Fruit fly (Drosophila melanogaster) whole organism, embryonic: ENCODE data around the gene CG11970.

Experiments used
- CG10209 ChIP-seq: fragments of 200-800 bp; sonication (Bioruptor generic); optimal IDR thresholded peaks from 3 replicates; lab custom pipeline; 2017; ENCODE audit warnings: missing biosample characterization, mild to moderate bottlenecking, missing genetic modification characterization, missing genetic modification reagents
- CG10543 ChIP-seq: fragments of 200-800 bp; sonication (Bioruptor generic); optimal IDR thresholded peaks from 3 replicates; lab custom pipeline; 2017; ENCODE audit warnings: missing biosample characterization, mild to moderate bottlenecking, missing genetic modification characterization, moderate library complexity
- CG10654 ChIP-seq: fragments of 200-800 bp; sonication (Bioruptor generic); optimal IDR thresholded peaks from 2 replicates; lab custom pipeline; 2016; ENCODE audit warnings: missing biosample characterization, missing genetic modification characterization
- CG10959 ChIP-seq: fragments of 200-800 bp; sonication (Bioruptor generic); IDR thresholded peaks from 2 replicates; pipeline ENCODE4 v1.3.6; 2022; ENCODE audit warnings: missing biosample characterization, missing genetic modification characterization
- CG11085 ChIP-seq: fragments of 200-800 bp; sonication (Bioruptor generic); IDR thresholded peaks from 2 replicates; pipeline ENCODE4 v1.3.6; 2022; ENCODE audit warnings: missing biosample characterization, missing genetic modification characterization
- CG11695 ChIP-seq: fragments of 200-800 bp; sonication (Bioruptor generic); IDR thresholded peaks from 3 replicates; pipeline ENCODE4 v1.3.6; 2022; ENCODE audit warnings: missing biosample characterization, missing genetic modification characterization
- CG12236 ChIP-seq: fragments of 200-800 bp; sonication (Bioruptor generic); optimal IDR thresholded peaks from 2 replicates; lab custom pipeline; 2016; ENCODE audit warnings: missing biosample characterization, missing genetic modification characterization
- CG12769 ChIP-seq: fragments of 200-800 bp; sonication (Bioruptor generic); optimal IDR thresholded peaks from 2 replicates; lab custom pipeline; 2019; ENCODE audit warnings: missing biosample characterization, mild to moderate bottlenecking, missing genetic modification characterization, moderate library complexity
- CG13775 ChIP-seq: fragments of 200-800 bp; sonication (Bioruptor generic); optimal IDR thresholded peaks from 3 replicates; lab custom pipeline; 2017; ENCODE audit warnings: missing biosample characterization, mild to moderate bottlenecking, missing genetic modification characterization
- CG14860 ChIP-seq: fragments of 200-800 bp; sonication (Bioruptor generic); IDR thresholded peaks from 3 replicates; pipeline ENCODE4 v1.3.6; 2022; ENCODE audit warnings: missing biosample characterization, missing genetic modification characterization; ENCODE audit not compliant: partially characterized antibody
- CG14965 ChIP-seq: fragments of 200-800 bp; sonication (Bioruptor generic); optimal IDR thresholded peaks from 2 replicates; lab custom pipeline; 2016; ENCODE audit warnings: missing biosample characterization, missing genetic modification characterization, borderline replicate concordance
- CG15514 ChIP-seq: fragments of 200-800 bp; sonication (Bioruptor generic); optimal IDR thresholded peaks from 3 replicates; lab custom pipeline; 2017; ENCODE audit warnings: missing biosample characterization, missing genetic modification characterization, mild to moderate bottlenecking, moderate library complexity, missing genetic modification reagents
- CG17359 ChIP-seq: fragments of 200-800 bp; sonication (Bioruptor generic); optimal IDR thresholded peaks from 3 replicates; lab custom pipeline; 2018; ENCODE audit warnings: missing biosample characterization, mild to moderate bottlenecking, missing genetic modification characterization, moderate library complexity
- CG3065 ChIP-seq: fragments of 200-800 bp; sonication (Bioruptor generic); optimal IDR thresholded peaks from 2 replicates; lab custom pipeline; 2016; ENCODE audit warnings: missing biosample characterization, missing genetic modification characterization
- CG31441 ChIP-seq: fragments of 200-800 bp; sonication (Bioruptor generic); IDR thresholded peaks from 2 replicates; pipeline ENCODE4 v1.3.6; 2022; ENCODE audit warnings: missing biosample characterization, missing genetic modification characterization
- CG3281 ChIP-seq: fragments of 200-800 bp; sonication (Bioruptor generic); optimal IDR thresholded peaks from 3 replicates; lab custom pipeline; 2017; ENCODE audit warnings: missing biosample characterization, mild to moderate bottlenecking, missing genetic modification characterization
- CG6654 ChIP-seq: fragments of 200-800 bp; sonication (Bioruptor generic); optimal IDR thresholded peaks from 2 replicates; lab custom pipeline; 2017; ENCODE audit warnings: missing biosample characterization, mild to moderate bottlenecking, missing genetic modification characterization
- CG6854 ChIP-seq: fragments of 200-800 bp; sonication (Bioruptor generic); optimal IDR thresholded peaks from 3 replicates; lab custom pipeline; 2017; ENCODE audit warnings: missing biosample characterization, mild to moderate bottlenecking, missing genetic modification characterization
- CoRest ChIP-seq: fragments of 200-800 bp; sonication (Bioruptor generic); optimal IDR thresholded peaks from 3 replicates; lab custom pipeline; 2018; ENCODE audit warnings: missing biosample characterization, mild to moderate bottlenecking, missing genetic modification characterization, moderate library complexity
- Doc2 ChIP-seq: fragments of 200-800 bp; sonication (Bioruptor generic); IDR thresholded peaks from 2 replicates; pipeline ENCODE4 v1.3.6; 2022; ENCODE audit warnings: missing biosample characterization, missing genetic modification characterization
- ERR ChIP-seq: fragments of 200-800 bp; sonication (Bioruptor generic); optimal IDR thresholded peaks from 2 replicates; lab custom pipeline; 2016; ENCODE audit warnings: missing biosample characterization, missing genetic modification characterization
- HmgD ChIP-seq: fragments of 200-800 bp; sonication (Bioruptor generic); optimal IDR thresholded peaks from 3 replicates; lab custom pipeline; 2016; ENCODE audit warnings: missing biosample characterization, missing genetic modification characterization
- Hr51 ChIP-seq, 2 experiments: fragments of 200-800 bp; sonication (Bioruptor generic); optimal IDR thresholded peaks; 2 replicates in 1 of 2; 3 replicates in 1 of 2; lab custom pipeline; 2016 to 2018; ENCODE audit warnings: missing biosample characterization in 2 of 2, missing genetic modification characterization in 2 of 2, mild to moderate bottlenecking in 1 of 2, moderate library complexity in 1 of 2
- Hsf ChIP-seq: fragments of 200-800 bp; sonication (Bioruptor generic); optimal IDR thresholded peaks from 3 replicates; lab custom pipeline; 2016; ENCODE audit warnings: missing biosample characterization, missing genetic modification characterization
- MTF-1 ChIP-seq: fragments of 200-800 bp; sonication (Bioruptor generic); optimal IDR thresholded peaks from 2 replicates; lab custom pipeline; 2018; ENCODE audit warnings: missing biosample characterization, mild to moderate bottlenecking, missing genetic modification characterization, borderline replicate concordance
- Oaz ChIP-seq: fragments of 200-800 bp; sonication (Bioruptor generic); IDR thresholded peaks from 2 replicates; pipeline ENCODE4 v1.3.6; 2022; ENCODE audit warnings: missing biosample characterization, missing genetic modification characterization
- abd-A ChIP-seq: fragments of 200-800 bp; sonication (Bioruptor generic); optimal IDR thresholded peaks from 3 replicates; lab custom pipeline; 2019; ENCODE audit warnings: missing biosample characterization, mild to moderate bottlenecking, missing genetic modification characterization, moderate library complexity
- bcd ChIP-seq: fragments of 200-800 bp; sonication (Bioruptor generic); optimal IDR thresholded peaks from 2 replicates; lab custom pipeline; 2017; ENCODE audit warnings: missing biosample characterization, mild to moderate bottlenecking, missing genetic modification characterization
- cg ChIP-seq: fragments of 200-800 bp; sonication (Bioruptor generic); optimal IDR thresholded peaks from 3 replicates; lab custom pipeline; 2019; ENCODE audit warnings: missing biosample characterization, mild to moderate bottlenecking, missing genetic modification characterization, moderate library complexity
- dan ChIP-seq: fragments of 200-800 bp; sonication (Bioruptor generic); IDR thresholded peaks from 2 replicates; pipeline ENCODE4 v1.3.6; 2022; ENCODE audit warnings: missing biosample characterization, missing genetic modification characterization
- dimm ChIP-seq: fragments of 200-800 bp; sonication (Bioruptor generic); IDR thresholded peaks from 2 replicates; pipeline ENCODE4 v1.3.6; 2022; ENCODE audit warnings: missing biosample characterization, missing genetic modification characterization
- exex ChIP-seq: fragments of 200-800 bp; sonication (Bioruptor generic); optimal IDR thresholded peaks from 4 replicates; lab custom pipeline; 2018; ENCODE audit warnings: missing biosample characterization, mild to moderate bottlenecking, missing genetic modification characterization, moderate library complexity
- fd102C ChIP-seq: fragments of 200-800 bp; sonication (Bioruptor generic); optimal IDR thresholded peaks from 2 replicates; lab custom pipeline; 2018; ENCODE audit warnings: missing biosample characterization, mild to moderate bottlenecking, missing genetic modification characterization, moderate library complexity
- fd96Cb ChIP-seq: fragments of 200-800 bp; sonication (Bioruptor generic); optimal IDR thresholded peaks from 2 replicates; lab custom pipeline; 2018; ENCODE audit warnings: missing biosample characterization, mild to moderate bottlenecking, missing genetic modification characterization, moderate library complexity
- grn ChIP-seq: fragments of 200-800 bp; sonication (Bioruptor generic); optimal IDR thresholded peaks from 3 replicates; lab custom pipeline; 2017; ENCODE audit warnings: missing biosample characterization, missing genetic modification characterization
- gt ChIP-seq: fragments of 200-800 bp; sonication (Bioruptor generic); IDR thresholded peaks from 2 replicates; pipeline ENCODE4 v1.3.6; 2022; ENCODE audit warnings: missing biosample characterization, missing genetic modification characterization
- hb ChIP-seq: fragments of 200-800 bp; sonication (Bioruptor generic); IDR thresholded peaks from 3 replicates; pipeline ENCODE4 v1.3.6; 2022; ENCODE audit warnings: missing biosample characterization, missing genetic modification characterization; ENCODE audit not compliant: partially characterized antibody
- hbn ChIP-seq: fragments of 200-800 bp; sonication (Bioruptor generic); IDR thresholded peaks from 2 replicates; pipeline ENCODE4 v1.3.6; 2022; ENCODE audit warnings: missing biosample characterization, missing genetic modification characterization; ENCODE audit not compliant: partially characterized antibody
- lab ChIP-seq: fragments of 200-800 bp; sonication (Bioruptor generic); optimal IDR thresholded peaks from 3 replicates; lab custom pipeline; 2017; ENCODE audit warnings: missing biosample characterization, missing genetic modification characterization, mild to moderate bottlenecking, moderate library complexity, missing genetic modification reagents
- maf-S ChIP-seq: fragments of 200-800 bp; sonication (Bioruptor generic); optimal IDR thresholded peaks from 2 replicates; lab custom pipeline; 2016; ENCODE audit warnings: missing biosample characterization, missing genetic modification characterization
- mam ChIP-seq: fragments of 200-800 bp; sonication (Bioruptor generic); optimal IDR thresholded peaks from 3 replicates; lab custom pipeline; 2016; ENCODE audit warnings: missing biosample characterization, missing genetic modification characterization
- odd ChIP-seq: fragments of 200-800 bp; sonication (Bioruptor generic); optimal IDR thresholded peaks from 2 replicates; lab custom pipeline; 2017; ENCODE audit warnings: missing biosample characterization, mild to moderate bottlenecking, missing genetic modification characterization
- pan ChIP-seq, 4 experiments: fragments of >200 bp in 3 of 4; fragments of 200-800 bp in 1 of 4; sonication (Bioruptor generic) in 1 of 4; optimal IDR thresholded peaks in 3 of 4; IDR thresholded peaks in 1 of 4; 2 replicates each; pipeline versions ENCODE4 v1.3.6 to Lab custom; 2017 to 2022; ENCODE audit warnings: missing biosample characterization in 2 of 4, missing genetic modification characterization in 2 of 4, mixed read lengths in 1 of 4
- peb ChIP-seq: fragments of 200-800 bp; sonication (Bioruptor generic); IDR thresholded peaks from 2 replicates; pipeline ENCODE4 v1.3.6; 2022; ENCODE audit warnings: missing biosample characterization, missing genetic modification characterization
- pita ChIP-seq: fragments of 200-800 bp; sonication (Bioruptor generic); optimal IDR thresholded peaks from 2 replicates; lab custom pipeline; 2017; ENCODE audit warnings: missing biosample characterization, mild to moderate bottlenecking, missing genetic modification characterization
- prd ChIP-seq, 3 experiments: fragments of >200 bp in 2 of 3; fragments of 200-800 bp in 1 of 3; sonication (Bioruptor generic) in 1 of 3; optimal IDR thresholded peaks in 2 of 3; IDR thresholded peaks in 1 of 3; 2 replicates in 2 of 3; 3 replicates in 1 of 3; pipeline versions ENCODE4 v1.3.6 to Lab custom; 2017 to 2022; ENCODE audit warnings: missing biosample characterization in 1 of 3, missing genetic modification characterization in 1 of 3
- schlank ChIP-seq: fragments of 200-800 bp; sonication (Bioruptor generic); optimal IDR thresholded peaks from 2 replicates; lab custom pipeline; 2018; ENCODE audit warnings: missing biosample characterization, mild to moderate bottlenecking, missing genetic modification characterization
- scrt ChIP-seq: fragments of 200-800 bp; sonication (Bioruptor generic); optimal IDR thresholded peaks from 2 replicates; lab custom pipeline; 2018; ENCODE audit warnings: missing biosample characterization, mild to moderate bottlenecking, missing genetic modification characterization, moderate library complexity
- wek ChIP-seq: fragments of 200-800 bp; sonication (Bioruptor generic); optimal IDR thresholded peaks from 3 replicates; lab custom pipeline; 2018; ENCODE audit warnings: missing biosample characterization, mild to moderate bottlenecking, missing genetic modification characterization, moderate library complexity

CG11970 gene

DNA sequence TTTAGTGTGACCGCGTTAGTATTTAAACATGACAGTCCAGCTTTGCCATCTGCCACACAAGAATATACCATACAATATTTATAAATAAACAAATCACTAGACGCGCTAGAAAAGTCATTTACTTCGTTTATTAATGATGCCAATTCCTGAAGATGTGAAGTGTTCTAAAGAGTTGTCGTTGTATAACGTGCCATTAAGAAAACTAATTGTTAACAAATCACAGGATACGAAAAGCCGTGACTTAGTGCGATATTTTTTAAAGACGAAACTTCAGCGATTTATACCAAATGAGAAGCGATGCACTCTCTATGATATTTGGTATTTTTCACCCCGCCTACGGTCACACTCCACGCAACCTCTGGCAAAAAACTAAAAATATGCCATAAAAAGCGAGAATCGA lies 54.9 kb downstream of the CG11970 start, which contains the start of gene neur (continued):
- no peak for TF ChIP-seq CG17359 (tag; lab: Kevin White, UChicago)
- 0 out of 3 replicates have a peak, but pooled peaks have one; percentile 54 for TF ChIP-seq CG14860
- no peak for TF ChIP-seq Doc2 (GFP tag; lab: Robert Waterston, UW)
- TF ChIP-seq wek (GFP tag; lab: Kevin White, UChicago) = no peak
- TF ChIP-seq HmgD (GFP tag; lab: Kevin White, UChicago) = peak; percentile 19
- no peak for TF ChIP-seq Hr51 (GFP tag; optimal IDR thresholded peaks at IDR 0.05; lab: Kevin White, UChicago)
- TF ChIP-seq grn = peak; percentile 33
- peak; percentile 75 for TF ChIP-seq CoRest (tag; lab: Kevin White, UChicago)
- TF ChIP-seq fd102C = no peak
- no peak for TF ChIP-seq CG3065
- TF ChIP-seq peb = no peak
- TF ChIP-seq CG15514 (GFP tag; lab: Kevin White, UChicago) = peak; percentile 51
- 0 out of 2 replicates have a peak, but pooled peaks have one; percentile 18 for TF ChIP-seq hbn (GFP tag; lab: Robert Waterston, UW)
- no peak for TF ChIP-seq pan (optimal IDR thresholded peaks at IDR 0.05; lab: Kevin White, UChicago)
- no peak for TF ChIP-seq pan (GFP tag; optimal IDR thresholded peaks at IDR 0.05 in 1 of 2, IDR thresholded peaks at IDR 0.05 in 1 of 2)
- TF ChIP-seq CG12769 = no peak
- no peak for TF ChIP-seq exex (tag; lab: Kevin White, UChicago)
- peak; percentile 39 for TF ChIP-seq CG3281
- no peak for TF ChIP-seq fd96Cb
- TF ChIP-seq CG11695 = no peak
- TF ChIP-seq CG10959 (GFP tag; lab: Robert Waterston, UW) = no peak
- peak; percentile 53 for TF ChIP-seq Hsf (GFP tag; lab: Kevin White, UChicago)
- TF ChIP-seq CG12236 (GFP tag; lab: Kevin White, UChicago) = no peak
- no peak for TF ChIP-seq CG10209 (GFP tag; lab: Kevin White, UChicago)
- TF ChIP-seq CG14965 (GFP tag; lab: Kevin White, UChicago) = no peak
- TF ChIP-seq ERR (GFP tag; lab: Kevin White, UChicago) = no peak
- TF ChIP-seq cg (GFP tag; lab: Kevin White, UChicago) = no peak
- no peak for TF ChIP-seq maf-S (GFP tag; lab: Kevin White, UChicago)
- no peak for TF ChIP-seq prd (optimal IDR thresholded peaks at IDR 0.05; lab: Kevin White, UChicago)
- TF ChIP-seq prd (GFP tag; IDR thresholded peaks at IDR 0.05; lab: Robert Waterston, UW) = no peak
- peak; percentile 28 for TF ChIP-seq CG13775 (GFP tag; lab: Kevin White, UChicago)
- no peak for TF ChIP-seq scrt (GFP tag; lab: Kevin White, UChicago)
- TF ChIP-seq CG31441 (GFP tag; lab: Robert Waterston, UW) = peak; percentile 90
- no peak for TF ChIP-seq CG11085 (GFP tag; lab: Robert Waterston, UW)
- TF ChIP-seq CG6854 (GFP tag; lab: Kevin White, UChicago) = no peak
- TF ChIP-seq CG10654 (GFP tag; lab: Kevin White, UChicago) = no peak
- TF ChIP-seq mam (GFP tag; lab: Kevin White, UChicago) = no peak
- peak; percentile 18 for TF ChIP-seq lab
- TF ChIP-seq CG6654 (GFP tag; lab: Kevin White, UChicago) = no peak
- peak; percentile 58 for TF ChIP-seq bcd (GFP tag; lab: Kevin White, UChicago)
- no peak for TF ChIP-seq schlank (tag; lab: Kevin White, UChicago)
- no peak for TF ChIP-seq abd-A (tag; lab: Kevin White, UChicago)
- no peak for TF ChIP-seq dimm
- no peak for TF ChIP-seq odd (GFP tag; lab: Kevin White, UChicago)
- TF ChIP-seq Oaz (GFP tag; lab: Robert Waterston, UW) = no peak
- no peak for TF ChIP-seq CG10543 (GFP tag; lab: Kevin White, UChicago)
- TF ChIP-seq dan (GFP tag; lab: Robert Waterston, UW) = no peak
- TF ChIP-seq hb (GFP tag; lab: Robert Waterston, UW) = peak; percentile 60; the same call in 1 of the 3 replicates
- no peak for TF ChIP-seq MTF-1 (GFP tag; lab: Kevin White, UChicago)
- TF ChIP-seq gt = no peak
- TF ChIP-seq pita (GFP tag; lab: Kevin White, UChicago) = no peak
